Worm (Caenorhabditis elegans) whole organism, young adult: ENCODE results near the gene crn-6.

ENCODE experiments used
- D2030.7 ChIP-seq: fragments of 200-800 bp; sonication (Bioruptor generic); IDR thresholded peaks from 2 replicates; pipeline ENCODE4 v1.3.6; 2022; ENCODE audit warnings: missing genetic modification reagents, missing genetic modification characterization, missing compliant biosample characterization
- F49E8.2 ChIP-seq: sonication (generic microtip); optimal IDR thresholded peaks from 3 replicates; lab custom pipeline; 2017; ENCODE audit warnings: missing genetic modification characterization, mild to moderate bottlenecking, missing compliant biosample characterization, antibody characterized with exemption, moderate library complexity; ENCODE audit not compliant: insufficient read depth
- nhr-90 ChIP-seq: sonication (generic microtip); optimal IDR thresholded peaks from 2 replicates; lab custom pipeline; 2016; ENCODE audit warnings: missing genotype, mild to moderate bottlenecking, missing genetic modification characterization, missing compliant biosample characterization

- TF ChIP-seq nhr-90 (tag; lab: Kevin White, UChicago) (no peak), F49E8.2 (tag; lab: Kevin White, UChicago) (no peak), D2030.7 (GFP tag; lab: Robert Waterston, UW) (no peak)
Observed at ce11 chrIII:9383496-9383895, 16.4 kb downstream of the crn-6 start, which contains the start of gene tkr-1.
